Fruit fly (Drosophila melanogaster) whole organism, embryonic: ENCODE measurements around the gene mmd.

Experiments used
- Atf-2 ChIP-seq: fragments of 200-800 bp; sonication (Bioruptor generic); optimal IDR thresholded peaks from 2 replicates; lab custom pipeline; 2016; ENCODE audit warnings: missing biosample characterization, missing genetic modification characterization
- CG10543 ChIP-seq: fragments of 200-800 bp; sonication (Bioruptor generic); optimal IDR thresholded peaks from 3 replicates; lab custom pipeline; 2017; ENCODE audit warnings: missing biosample characterization, mild to moderate bottlenecking, missing genetic modification characterization, moderate library complexity
- CG10565 ChIP-seq: fragments of 200-800 bp; sonication (Bioruptor generic); optimal IDR thresholded peaks from 3 replicates; lab custom pipeline; 2016; ENCODE audit warnings: missing biosample characterization, mild to moderate bottlenecking, missing genetic modification characterization
- CG13424 ChIP-seq: fragments of 200-800 bp; sonication (Bioruptor generic); optimal IDR thresholded peaks from 2 replicates; lab custom pipeline; 2019; ENCODE audit warnings: missing biosample characterization, mild to moderate bottlenecking, missing genetic modification characterization, moderate library complexity
- CG15011 ChIP-seq: fragments of 200-800 bp; sonication (Bioruptor generic); optimal IDR thresholded peaks from 3 replicates; lab custom pipeline; 2018; ENCODE audit warnings: missing biosample characterization, mild to moderate bottlenecking, missing genetic modification characterization
- CG1602 ChIP-seq: fragments of 200-800 bp; sonication (Bioruptor generic); optimal IDR thresholded peaks from 3 replicates; lab custom pipeline; 2016; ENCODE audit warnings: missing biosample characterization, missing genetic modification characterization
- CG17385 ChIP-seq: fragments of 200-800 bp; sonication (Bioruptor generic); optimal IDR thresholded peaks from 3 replicates; lab custom pipeline; 2018; ENCODE audit warnings: missing biosample characterization, mild to moderate bottlenecking, missing genetic modification characterization
- CG1792 ChIP-seq: fragments of 200-800 bp; sonication (Bioruptor generic); optimal IDR thresholded peaks from 2 replicates; lab custom pipeline; 2016; ENCODE audit warnings: missing biosample characterization, missing genetic modification characterization
- CG2116 ChIP-seq: fragments of 200-800 bp; sonication (Bioruptor generic); optimal IDR thresholded peaks from 3 replicates; lab custom pipeline; 2018; ENCODE audit warnings: missing biosample characterization, mild to moderate bottlenecking, missing genetic modification characterization
- CG2129 ChIP-seq: fragments of 200-800 bp; sonication (Bioruptor generic); IDR thresholded peaks from 2 replicates; pipeline ENCODE4 v1.3.6; 2022; ENCODE audit warnings: missing biosample characterization, missing genetic modification characterization; ENCODE audit not compliant: partially characterized antibody
- CG30020 ChIP-seq: fragments of 200-800 bp; optimal IDR thresholded peaks from 2 replicates; lab custom pipeline; 2019; ENCODE audit warnings: missing biosample characterization, mild to moderate bottlenecking, missing genetic modification characterization, moderate library complexity
- CG32767 ChIP-seq: fragments of 200-800 bp; sonication (Bioruptor generic); IDR thresholded peaks from 2 replicates; pipeline ENCODE4 v1.3.6; 2022; ENCODE audit warnings: missing biosample characterization, missing genetic modification characterization
- CG34376 ChIP-seq: fragments of 200-800 bp; sonication (Bioruptor generic); optimal IDR thresholded peaks from 2 replicates; lab custom pipeline; 2018; ENCODE audit warnings: missing biosample characterization, mild to moderate bottlenecking, missing genetic modification characterization
- CG34422 ChIP-seq: fragments of 200-800 bp; sonication (Bioruptor generic); IDR thresholded peaks from 3 replicates; pipeline ENCODE4 v1.3.6; 2022; ENCODE audit warnings: missing biosample characterization, missing genetic modification characterization
- CG4404 ChIP-seq: fragments of 200-800 bp; sonication (Bioruptor generic); IDR thresholded peaks from 2 replicates; pipeline ENCODE4 v1.3.6; 2022; ENCODE audit warnings: missing biosample characterization, missing genetic modification characterization
- CG6175 ChIP-seq: fragments of 200-800 bp; sonication (Bioruptor generic); IDR thresholded peaks from 3 replicates; pipeline ENCODE4 v1.3.6; 2022; ENCODE audit warnings: missing biosample characterization, missing genetic modification characterization
- CG7928 ChIP-seq: fragments of 200-800 bp; sonication (Bioruptor generic); optimal IDR thresholded peaks from 2 replicates; lab custom pipeline; 2017; ENCODE audit warnings: missing biosample characterization, mild to moderate bottlenecking, missing genetic modification characterization
- CG8944 ChIP-seq: fragments of 200-800 bp; sonication (Bioruptor generic); optimal IDR thresholded peaks from 3 replicates; lab custom pipeline; 2016; ENCODE audit warnings: missing biosample characterization, missing genetic modification characterization
- CHES-1-like ChIP-seq: fragments of 200-800 bp; sonication (Bioruptor generic); optimal IDR thresholded peaks from 2 replicates; lab custom pipeline; 2016; ENCODE audit warnings: missing biosample characterization, missing genetic modification characterization
- CrebB ChIP-seq: fragments of 200-800 bp; sonication (Bioruptor generic); optimal IDR thresholded peaks from 3 replicates; lab custom pipeline; 2018; ENCODE audit warnings: missing biosample characterization, mild to moderate bottlenecking, missing genetic modification characterization
- Fer3 ChIP-seq: fragments of 200-800 bp; sonication (Bioruptor generic); optimal IDR thresholded peaks from 2 replicates; lab custom pipeline; 2018; ENCODE audit warnings: missing biosample characterization, mild to moderate bottlenecking, missing genetic modification characterization, moderate library complexity
- Gsc ChIP-seq: fragments of 200-800 bp; sonication (Bioruptor generic); IDR thresholded peaks from 2 replicates; pipeline ENCODE4 v1.3.6; 2022; ENCODE audit warnings: missing biosample characterization, missing genetic modification characterization
- MESR4 ChIP-seq: fragments of 200-800 bp; sonication (Bioruptor generic); optimal IDR thresholded peaks from 2 replicates; lab custom pipeline; 2018; ENCODE audit warnings: missing biosample characterization, mild to moderate bottlenecking, missing genetic modification characterization, moderate library complexity
- Myb ChIP-seq: fragments of 200-800 bp; sonication (Bioruptor generic); optimal IDR thresholded peaks from 2 replicates; lab custom pipeline; 2016; ENCODE audit warnings: missing biosample characterization, missing genetic modification characterization
- Opbp ChIP-seq: fragments of 200-800 bp; sonication (Bioruptor generic); IDR thresholded peaks from 3 replicates; pipeline ENCODE4 v1.3.6; 2022; ENCODE audit warnings: missing biosample characterization, missing genetic modification characterization; ENCODE audit not compliant: partially characterized antibody
- Spps ChIP-seq: fragments of 200-800 bp; sonication (Bioruptor generic); optimal IDR thresholded peaks from 2 replicates; lab custom pipeline; 2018; ENCODE audit warnings: missing biosample characterization, mild to moderate bottlenecking, missing genetic modification characterization
- Usf ChIP-seq: fragments of 200-800 bp; sonication (Bioruptor generic); optimal IDR thresholded peaks from 2 replicates; lab custom pipeline; 2017; ENCODE audit warnings: missing genotype, missing biosample characterization, missing genetic modification characterization
- Xrp1 ChIP-seq: fragments of 200-800 bp; sonication (Bioruptor generic); IDR thresholded peaks from 2 replicates; pipeline ENCODE4 v1.3.6; 2022; ENCODE audit warnings: missing biosample characterization, missing genetic modification characterization
- YL-1 ChIP-seq: fragments of 200-800 bp; sonication (Bioruptor generic); optimal IDR thresholded peaks from 3 replicates; lab custom pipeline; 2017; ENCODE audit warnings: missing biosample characterization, mild to moderate bottlenecking, missing genetic modification characterization
- az2 ChIP-seq: fragments of 200-800 bp; sonication (Bioruptor generic); optimal IDR thresholded peaks from 3 replicates; lab custom pipeline; 2016; ENCODE audit warnings: missing biosample characterization, missing genetic modification characterization
- bab2 ChIP-seq: fragments of 200-800 bp; sonication (Bioruptor generic); optimal IDR thresholded peaks from 2 replicates; lab custom pipeline; 2016; ENCODE audit warnings: missing biosample characterization, missing genetic modification characterization
- cas ChIP-seq: fragments of 200-800 bp; sonication (Bioruptor generic); IDR thresholded peaks from 2 replicates; pipeline ENCODE4 v1.3.6; 2022; ENCODE audit warnings: missing biosample characterization, missing genetic modification characterization
- chm ChIP-seq: fragments of 200-800 bp; sonication (Bioruptor generic); IDR thresholded peaks from 2 replicates; pipeline ENCODE4 v1.3.6; 2022; ENCODE audit warnings: missing biosample characterization, missing genetic modification characterization
- crp ChIP-seq, 2 experiments: fragments of 200-800 bp; sonication (Bioruptor generic); optimal IDR thresholded peaks; 2 replicates in 1 of 2; 3 replicates in 1 of 2; lab custom pipeline; 2017; ENCODE audit warnings: missing biosample characterization in 2 of 2, missing genetic modification characterization in 2 of 2, mild to moderate bottlenecking in 1 of 2, moderate library complexity in 1 of 2
- dan ChIP-seq: fragments of 200-800 bp; sonication (Bioruptor generic); IDR thresholded peaks from 2 replicates; pipeline ENCODE4 v1.3.6; 2022; ENCODE audit warnings: missing biosample characterization, missing genetic modification characterization
- dysf ChIP-seq: fragments of 200-800 bp; sonication (Bioruptor generic); IDR thresholded peaks from 3 replicates; pipeline ENCODE4 v1.3.6; 2022; ENCODE audit warnings: missing biosample characterization, missing genetic modification characterization
- her ChIP-seq: fragments of 200-800 bp; sonication (Bioruptor generic); optimal IDR thresholded peaks from 2 replicates; lab custom pipeline; 2016; ENCODE audit warnings: missing biosample characterization, missing genetic modification characterization
- hkb ChIP-seq, 2 experiments: fragments of 200-800 bp in 1 of 2; fragments of >200 bp in 1 of 2; sonication (Bioruptor generic) in 1 of 2; IDR thresholded peaks in 1 of 2; optimal IDR thresholded peaks in 1 of 2; 2 replicates each; pipeline versions ENCODE4 v1.3.6 to Lab custom; 2017 to 2022; ENCODE audit warnings: missing biosample characterization in 1 of 2, missing genetic modification characterization in 1 of 2
- kah ChIP-seq: fragments of 200-800 bp; sonication (Bioruptor generic); optimal IDR thresholded peaks from 2 replicates; lab custom pipeline; 2018; ENCODE audit warnings: missing biosample characterization, mild to moderate bottlenecking, missing genetic modification characterization
- ken ChIP-seq: fragments of 200-800 bp; sonication (Bioruptor generic); IDR thresholded peaks from 3 replicates; pipeline ENCODE4 v1.3.6; 2022; ENCODE audit warnings: missing biosample characterization, missing genetic modification characterization
- maf-S ChIP-seq: fragments of 200-800 bp; sonication (Bioruptor generic); optimal IDR thresholded peaks from 2 replicates; lab custom pipeline; 2016; ENCODE audit warnings: missing biosample characterization, missing genetic modification characterization
- nmo ChIP-seq: fragments of 200-800 bp; sonication (Bioruptor generic); optimal IDR thresholded peaks from 2 replicates; lab custom pipeline; 2018; ENCODE audit warnings: missing biosample characterization, mild to moderate bottlenecking, missing genetic modification characterization, moderate library complexity
- pan ChIP-seq, 4 experiments: fragments of >200 bp in 3 of 4; fragments of 200-800 bp in 1 of 4; sonication (Bioruptor generic) in 1 of 4; optimal IDR thresholded peaks in 3 of 4; IDR thresholded peaks in 1 of 4; 2 replicates each; pipeline versions ENCODE4 v1.3.6 to Lab custom; 2017 to 2022; ENCODE audit warnings: missing biosample characterization in 2 of 4, missing genetic modification characterization in 2 of 4, mixed read lengths in 1 of 4
- peb ChIP-seq: fragments of 200-800 bp; sonication (Bioruptor generic); IDR thresholded peaks from 2 replicates; pipeline ENCODE4 v1.3.6; 2022; ENCODE audit warnings: missing biosample characterization, missing genetic modification characterization
- pnt ChIP-seq: fragments of 200-800 bp; sonication (Bioruptor generic); optimal IDR thresholded peaks from 3 replicates; lab custom pipeline; 2016; ENCODE audit warnings: missing biosample characterization, missing genetic modification characterization
- slou ChIP-seq: fragments of 200-800 bp; sonication (Bioruptor generic); optimal IDR thresholded peaks from 3 replicates; lab custom pipeline; 2016; ENCODE audit warnings: missing biosample characterization, missing genetic modification characterization
- slp2 ChIP-seq: fragments of 200-800 bp; sonication (Bioruptor generic); optimal IDR thresholded peaks from 2 replicates; lab custom pipeline; 2016; ENCODE audit warnings: missing biosample characterization, missing genetic modification characterization
- sr ChIP-seq: fragments of 200-800 bp; sonication (Bioruptor generic); IDR thresholded peaks from 3 replicates; pipeline ENCODE4 v1.3.6; 2022; ENCODE audit warnings: missing biosample characterization, missing genetic modification characterization
- ssp ChIP-seq: fragments of 200-800 bp; sonication (Bioruptor generic); IDR thresholded peaks from 2 replicates; pipeline ENCODE4 v1.3.6; 2022; ENCODE audit warnings: missing biosample characterization, missing genetic modification characterization
- stc ChIP-seq: fragments of 200-800 bp; sonication (Bioruptor generic); IDR thresholded peaks from 2 replicates; pipeline ENCODE4 v1.3.6; 2022; ENCODE audit warnings: missing biosample characterization, missing genetic modification characterization
- wdn ChIP-seq: fragments of 200-800 bp; sonication (Bioruptor generic); IDR thresholded peaks from 2 replicates; pipeline ENCODE4 v1.3.6; 2022; ENCODE audit warnings: missing biosample characterization, missing genetic modification characterization

mmd gene

DNA sequence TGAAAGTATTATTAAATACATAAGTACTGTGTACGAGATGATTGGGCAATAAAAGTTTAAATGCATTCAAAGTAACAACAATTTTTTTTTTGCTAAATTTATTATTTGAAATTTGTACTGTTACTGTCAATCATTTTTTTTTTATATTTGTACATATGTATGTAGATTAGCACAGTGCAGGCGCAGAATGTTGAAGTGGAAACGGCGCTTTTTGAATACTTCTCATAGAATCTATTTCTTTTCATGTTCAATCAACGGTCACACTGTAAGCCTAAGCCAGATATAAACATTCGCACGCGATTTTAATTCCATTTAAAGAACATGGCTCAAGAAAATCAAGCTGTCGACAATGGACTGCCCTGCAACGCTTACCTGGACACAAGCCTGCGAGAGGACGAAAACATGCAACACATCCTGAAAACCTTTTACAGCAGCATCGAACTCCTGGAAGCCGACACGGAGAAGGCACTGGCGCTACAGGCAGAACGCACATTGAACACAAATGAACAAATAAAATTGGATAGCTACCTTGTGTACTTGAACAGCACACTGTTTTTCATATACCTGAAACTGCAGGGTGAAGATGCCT is 28.1 kb downstream of the mmd start, which contains the start of gene Rrp47 (continued):
- no peak for TF ChIP-seq CG17385 (GFP tag; lab: Kevin White, UChicago)
- no peak for TF ChIP-seq dan (GFP tag; lab: Robert Waterston, UW)
- TF ChIP-seq dysf (GFP tag; lab: Robert Waterston, UW): no peak
- no peak for TF ChIP-seq kah
- no peak for TF ChIP-seq CG10565
- no peak for TF ChIP-seq CG1792 (GFP tag; lab: Kevin White, UChicago)
- no peak for TF ChIP-seq maf-S (GFP tag; lab: Kevin White, UChicago)
- no peak for TF ChIP-seq sr
- TF ChIP-seq CHES-1-like (GFP tag; lab: Kevin White, UChicago): no peak
- no peak for TF ChIP-seq Fer3 (tag; lab: Kevin White, UChicago)
- TF ChIP-seq CrebB (tag; lab: Kevin White, UChicago): no peak
- TF ChIP-seq CG6175 (GFP tag; lab: Robert Waterston, UW): no peak
- TF ChIP-seq her (GFP tag; lab: Kevin White, UChicago): peak; percentile 58
- TF ChIP-seq nmo: no peak
- TF ChIP-seq CG2129: no peak
- no peak for TF ChIP-seq bab2
- TF ChIP-seq chm (GFP tag; lab: Robert Waterston, UW): no peak
- no peak for TF ChIP-seq CG34422
- peak; percentile 4 for TF ChIP-seq Myb (GFP tag; lab: Kevin White, UChicago)
- no peak for TF ChIP-seq Gsc (GFP tag; lab: Robert Waterston, UW)
- no peak for TF ChIP-seq slou (GFP tag; lab: Kevin White, UChicago)
- no peak for TF ChIP-seq az2 (GFP tag; lab: Kevin White, UChicago)
- no peak for TF ChIP-seq Xrp1 (GFP tag; lab: Robert Waterston, UW)
- no peak for TF ChIP-seq CG34376 (GFP tag; lab: Kevin White, UChicago)
- TF ChIP-seq peb: no peak
- peak; percentile 20 for TF ChIP-seq YL-1 (GFP tag; lab: Kevin White, UChicago)
- no peak for TF ChIP-seq Spps (tag; lab: Kevin White, UChicago)
- TF ChIP-seq CG1602 (GFP tag; lab: Kevin White, UChicago): no peak
- TF ChIP-seq MESR4 (GFP tag; lab: Kevin White, UChicago): peak; percentile 83
- TF ChIP-seq wdn (GFP tag; lab: Robert Waterston, UW): no peak
- peak; percentile 94 for TF ChIP-seq ssp
- no peak for TF ChIP-seq stc (GFP tag; lab: Robert Waterston, UW)
- TF ChIP-seq pan (optimal IDR thresholded peaks at IDR 0.05; lab: Kevin White, UChicago): no peak
- TF ChIP-seq pan (GFP tag; optimal IDR thresholded peaks at IDR 0.05 in 1 of 2, IDR thresholded peaks at IDR 0.05 in 1 of 2): no peak
- TF ChIP-seq CG8944: no peak
- no peak for TF ChIP-seq Atf-2
- no peak for TF ChIP-seq CG10543 (GFP tag; lab: Kevin White, UChicago)
- no peak for TF ChIP-seq CG15011
- no peak for TF ChIP-seq CG4404 (GFP tag; lab: Robert Waterston, UW)
- TF ChIP-seq slp2 (GFP tag; lab: Kevin White, UChicago): no peak
- peak; percentile 96 for TF ChIP-seq CG30020
- peak; percentile 38 for TF ChIP-seq CG2116 (GFP tag; lab: Kevin White, UChicago)
- TF ChIP-seq Opbp: no peak
- TF ChIP-seq CG7928 (GFP tag; lab: Kevin White, UChicago): no peak
- no peak for TF ChIP-seq crp (GFP tag; optimal IDR thresholded peaks at IDR 0.05; lab: Kevin White, UChicago)
- TF ChIP-seq pnt: no peak
- TF ChIP-seq cas: no peak
- TF ChIP-seq hkb (optimal IDR thresholded peaks at IDR 0.05; lab: Kevin White, UChicago): no peak
- TF ChIP-seq hkb (GFP tag; IDR thresholded peaks at IDR 0.05; lab: Robert Waterston, UW): 0 out of 2 replicates have a peak, but pooled peaks have one; percentile 16
- no peak for TF ChIP-seq Usf
- TF ChIP-seq CG32767: no peak
- no peak for TF ChIP-seq ken (GFP tag; lab: Robert Waterston, UW)
- no peak for TF ChIP-seq CG13424 (tag; lab: Kevin White, UChicago)
